Worm (Caenorhabditis elegans) whole organism, early embryonic: ENCODE measurements around the gene npr-13.

Source experiments
- B0310.2 ChIP-seq: sonication (generic microtip); optimal IDR thresholded peaks from 2 replicates; lab custom pipeline; 2016; ENCODE audit warnings: mild to moderate bottlenecking, missing genetic modification characterization, missing compliant biosample characterization
- F13C5.2 ChIP-seq: sonication (generic microtip); optimal IDR thresholded peaks from 2 replicates; lab custom pipeline; 2017; ENCODE audit warnings: mild to moderate bottlenecking, missing genetic modification characterization, inconsistent platforms, missing compliant biosample characterization
- aly-1 ChIP-seq: sonication (generic microtip); optimal IDR thresholded peaks from 2 replicates; lab custom pipeline; 2016; ENCODE audit warnings: missing genetic modification characterization, missing compliant biosample characterization
- ama-1 ChIP-seq: fragments of 150-350 bp; optimal IDR thresholded peaks from 2 replicates; lab custom pipeline; 2014
- ceh-13 ChIP-seq: fragments of 200-800 bp; sonication (Bioruptor generic); optimal IDR thresholded peaks from 2 replicates; lab custom pipeline; 2018; ENCODE audit warnings: mild to moderate bottlenecking, missing genetic modification characterization, missing compliant biosample characterization
- ceh-36 ChIP-seq: sonication (generic microtip); optimal IDR thresholded peaks from 2 replicates; lab custom pipeline; 2016; ENCODE audit warnings: missing genetic modification characterization, inconsistent platforms, missing compliant biosample characterization
- ets-7 ChIP-seq: sonication (generic microtip); optimal IDR thresholded peaks from 2 replicates; lab custom pipeline; 2016; ENCODE audit warnings: missing genotype, missing genetic modification characterization, missing compliant biosample characterization
- flt-1 ChIP-seq: fragments of 200-800 bp; sonication (Bioruptor generic); IDR thresholded peaks from 2 replicates; pipeline ENCODE4 v1.3.6; 2022; ENCODE audit warnings: missing genetic modification characterization, missing compliant biosample characterization
- hmbx-1 ChIP-seq: sonication (generic microtip); optimal IDR thresholded peaks from 2 replicates; lab custom pipeline; 2016; ENCODE audit warnings: mild to moderate bottlenecking, missing genetic modification characterization, missing compliant biosample characterization
- hmg-4 ChIP-seq: fragments of 200-800 bp; sonication (Bioruptor generic); optimal IDR thresholded peaks from 2 replicates; lab custom pipeline; 2018; ENCODE audit warnings: mild to moderate bottlenecking, missing genetic modification characterization, missing compliant biosample characterization
- hnd-1 ChIP-seq: sonication (generic microtip); optimal IDR thresholded peaks from 2 replicates; lab custom pipeline; 2016; ENCODE audit warnings: missing genetic modification characterization, missing compliant biosample characterization
- pes-1 ChIP-seq: fragments of 200-800 bp; sonication (Bioruptor generic); IDR thresholded peaks from 2 replicates; pipeline ENCODE4 v1.3.6; 2022; ENCODE audit warnings: missing genetic modification reagents, missing genetic modification characterization, missing compliant biosample characterization
- scrt-1 ChIP-seq: fragments of 200-800 bp; sonication (Bioruptor generic); IDR thresholded peaks from 2 replicates; pipeline ENCODE4 v1.3.6; 2022; ENCODE audit warnings: missing genetic modification characterization, missing compliant biosample characterization
- sea-1 ChIP-seq: fragments of 200-800 bp; sonication (Bioruptor generic); conservative IDR thresholded peaks from 2 replicates; pipeline ENCODE4 v1.3.6; 2022; ENCODE audit warnings: missing genetic modification characterization, missing compliant biosample characterization
- tbx-11 ChIP-seq: fragments of 200-800 bp; sonication (Bioruptor generic); IDR thresholded peaks from 2 replicates; pipeline ENCODE4 v1.3.6; 2022; ENCODE audit warnings: missing genetic modification characterization, missing compliant biosample characterization
- tbx-37 ChIP-seq: fragments of 200-800 bp; sonication (Bioruptor generic); conservative IDR thresholded peaks from 2 replicates; pipeline ENCODE4 v1.3.6; 2022; ENCODE audit warnings: missing genetic modification reagents, missing genetic modification characterization, missing compliant biosample characterization
- tra-4 ChIP-seq: sonication (generic microtip); optimal IDR thresholded peaks from 2 replicates; lab custom pipeline; 2017; ENCODE audit warnings: missing genetic modification characterization, missing compliant biosample characterization

npr-13 gene

DNA sequence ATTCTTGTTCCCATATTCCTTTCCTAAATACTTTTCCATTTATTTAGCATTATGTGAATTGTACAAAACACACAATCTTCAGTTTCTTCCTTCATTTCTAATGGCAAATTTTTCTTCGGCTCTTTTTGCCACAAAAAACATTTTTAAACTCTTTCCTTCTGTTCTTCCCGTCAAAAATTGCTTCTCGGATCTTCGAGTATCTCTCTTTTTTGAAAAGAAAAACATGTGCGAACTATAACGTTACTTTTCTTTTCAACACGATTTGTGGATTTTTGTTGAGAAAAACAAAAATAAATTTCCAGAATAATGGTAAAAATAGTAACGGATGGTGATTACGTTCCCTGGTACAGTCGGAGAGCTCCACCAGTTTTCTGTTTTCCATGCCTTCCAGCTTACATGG is 36.9 kb downstream of the npr-13 start, which contains the start of gene W06A7.2:
W06A7.2 (plus strand) TSS at position 301 of the 400 bp plus-strand sequence.
- no peak for TF ChIP-seq F13C5.2 (tag; lab: Kevin White, UChicago)
- no peak for TF ChIP-seq ama-1 (lab: Kevin White, UChicago)
- no peak for TF ChIP-seq hmg-4 (GFP tag; lab: Kevin White, UChicago)
- no peak for TF ChIP-seq tra-4 (tag; lab: Kevin White, UChicago)
- no peak for TF ChIP-seq B0310.2 (tag; lab: Kevin White, UChicago)

DNA sequence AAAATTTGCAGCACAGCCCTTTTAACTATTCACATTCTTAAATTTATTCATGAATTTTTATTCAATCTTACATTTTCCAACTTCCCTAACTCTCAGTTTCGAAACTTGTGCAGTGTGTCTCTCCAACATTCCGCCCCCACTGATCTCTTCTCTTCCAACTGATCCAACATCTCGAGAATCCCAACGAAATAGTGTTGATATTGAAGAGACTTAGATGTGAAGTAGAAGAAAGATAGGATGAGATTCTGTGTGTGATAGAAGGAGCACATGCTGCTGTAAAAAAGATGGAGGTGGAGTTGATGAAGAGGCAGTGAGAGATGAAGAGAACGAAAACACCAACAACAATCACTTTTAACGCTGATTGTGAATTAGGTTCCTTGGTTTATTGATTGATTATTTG is 38.1 kb downstream of the npr-13 start:
- no peak for TF ChIP-seq flt-1
- TF ChIP-seq pes-1 (GFP tag; lab: Robert Waterston, UW), result no peak
- TF ChIP-seq hnd-1, result no peak

DNA sequence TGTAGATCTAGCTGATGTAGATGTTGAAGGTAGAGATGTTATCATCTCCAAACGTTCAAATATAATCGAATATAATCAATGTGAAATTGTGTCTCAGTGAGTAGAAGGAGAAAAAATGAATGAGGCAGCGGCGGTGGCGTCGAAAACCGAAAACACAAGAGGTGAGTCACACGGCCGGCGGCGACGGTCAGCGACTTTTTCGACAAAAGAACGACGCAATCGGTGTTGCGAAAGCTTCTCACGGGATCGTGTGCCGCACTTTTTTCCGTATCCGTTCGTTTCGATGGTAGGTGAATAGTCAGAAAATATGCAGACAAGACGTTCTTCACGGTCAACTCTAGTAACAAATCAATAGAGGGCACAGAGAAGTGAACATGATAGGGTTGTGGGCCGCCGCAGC is 42.9 kb downstream of the npr-13 start, which contains the start of gene rin-1:
rin-1 (minus strand) TSS at position 101 of the 400 bp plus-strand sequence.
- no peak for TF ChIP-seq tra-4 (tag; lab: Kevin White, UChicago)
- no peak for TF ChIP-seq tbx-11
- no peak for TF ChIP-seq hmbx-1
- TF ChIP-seq hmg-4 (GFP tag; lab: Kevin White, UChicago), result no peak
- TF ChIP-seq B0310.2 (tag; lab: Kevin White, UChicago), result no peak
- TF ChIP-seq scrt-1 (GFP tag; lab: Robert Waterston, UW), result no peak
- no peak for TF ChIP-seq tbx-37 (GFP tag; lab: Robert Waterston, UW)
- no peak for TF ChIP-seq F13C5.2 (tag; lab: Kevin White, UChicago)
- TF ChIP-seq ceh-36 (tag; lab: Kevin White, UChicago), result no peak
- TF ChIP-seq flt-1, result no peak
- no peak for TF ChIP-seq hnd-1
- TF ChIP-seq pes-1 (GFP tag; lab: Robert Waterston, UW), result no peak
- TF ChIP-seq ceh-13 (GFP tag; lab: Kevin White, UChicago), result no peak
- TF ChIP-seq aly-1, result no peak
- TF ChIP-seq ama-1 (lab: Kevin White, UChicago), result no peak
- TF ChIP-seq ets-7 (tag; lab: Kevin White, UChicago), result no peak
- no peak for TF ChIP-seq sea-1

DNA sequence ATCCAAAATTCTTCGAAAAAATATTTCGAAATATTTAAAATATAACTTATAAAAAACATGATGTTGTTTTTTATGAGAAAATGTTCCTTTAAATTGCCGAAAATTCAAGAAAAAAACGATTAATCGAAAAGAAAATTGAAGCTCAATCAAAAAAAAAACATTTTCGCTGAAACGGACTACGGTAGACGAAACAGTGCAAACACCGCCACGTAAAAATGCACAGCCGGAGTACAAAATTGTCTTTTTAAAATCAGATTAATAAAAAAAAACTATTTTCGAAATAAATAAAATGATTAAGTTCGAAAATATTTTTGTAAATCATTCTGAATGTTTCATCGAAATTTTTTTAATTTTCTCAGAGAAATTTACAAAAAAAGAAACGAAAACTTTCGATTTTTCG is 44.8 kb downstream of the npr-13 start:
- no peak for TF ChIP-seq F13C5.2 (tag; lab: Kevin White, UChicago)
- TF ChIP-seq scrt-1 (GFP tag; lab: Robert Waterston, UW), result no peak

DNA sequence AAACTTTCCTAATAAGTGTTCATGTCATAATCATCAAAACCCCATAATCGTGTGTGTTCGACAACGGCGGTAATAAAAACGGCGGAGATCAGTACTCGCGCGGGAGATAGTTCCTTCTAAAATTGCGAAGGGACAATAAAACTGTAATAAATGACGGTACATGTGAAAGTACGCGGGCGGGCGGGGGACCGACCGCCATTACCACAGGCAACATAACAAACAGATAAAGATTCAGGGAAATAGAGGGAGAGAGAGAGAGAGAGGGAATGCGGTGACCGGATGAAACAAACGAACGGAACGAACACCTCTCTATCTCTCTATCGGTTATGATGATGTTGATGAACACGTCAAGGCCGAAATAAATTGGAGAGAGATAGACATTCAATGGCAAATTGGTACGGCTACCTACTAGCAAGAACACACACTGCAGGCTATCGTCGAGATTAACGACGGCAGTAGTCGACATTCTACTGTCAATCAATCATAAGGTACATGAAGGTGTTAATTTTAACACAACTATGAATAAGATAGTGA is 52.1 kb downstream of the npr-13 start:
- TF ChIP-seq tbx-11, result no peak
- TF ChIP-seq flt-1, result no peak
- TF ChIP-seq tra-4 (tag; lab: Kevin White, UChicago), result no peak
- TF ChIP-seq ets-7 (tag; lab: Kevin White, UChicago), result no peak
- no peak for TF ChIP-seq aly-1
- TF ChIP-seq sea-1, result no peak
- no peak for TF ChIP-seq pes-1 (GFP tag; lab: Robert Waterston, UW)
- no peak for TF ChIP-seq hmbx-1
- no peak for TF ChIP-seq ama-1 (lab: Kevin White, UChicago)
- no peak for TF ChIP-seq hmg-4 (GFP tag; lab: Kevin White, UChicago)
- TF ChIP-seq tbx-37 (GFP tag; lab: Robert Waterston, UW), result no peak
- TF ChIP-seq ceh-36 (tag; lab: Kevin White, UChicago), result no peak
- TF ChIP-seq B0310.2 (tag; lab: Kevin White, UChicago), result no peak
- no peak for TF ChIP-seq ceh-13 (GFP tag; lab: Kevin White, UChicago)
- TF ChIP-seq hnd-1, result no peak
- TF ChIP-seq scrt-1 (GFP tag; lab: Robert Waterston, UW), result no peak
- no peak for TF ChIP-seq F13C5.2 (tag; lab: Kevin White, UChicago)
